Worm (Caenorhabditis elegans): ENCODE measurements around the gene flp-16.
A peak's percentile ranks its signal among the peaks of the same experiment; 100 is the strongest.

flp-16 gene

ce11 chrII:13199674-13200215 lies 35.4 kb upstream of the flp-16 start, which contains the start of gene btf-1 (continued):
- TF ChIP-seq zip-4 (GFP tag; optimal IDR thresholded peaks at IDR 0.05) = peak; percentile 61
- TF ChIP-seq lin-13 (GFP tag; optimal IDR thresholded peaks at IDR 0.05) = peak; percentile 9
- peak; percentile 93 for TF ChIP-seq nhr-71 (tag; optimal IDR thresholded peaks at IDR 0.05)
- TF ChIP-seq efl-1 (optimal IDR thresholded peaks at IDR 0.05) = peak; percentile 94 to 97
- TF ChIP-seq efl-1 (GFP tag; optimal IDR thresholded peaks at IDR 0.05 in 1 of 2) = peak; percentile 96 to 100
- no peak for TF ChIP-seq pqm-1 (tag; optimal IDR thresholded peaks at IDR 0.05)
- no peak for TF ChIP-seq nhr-28 (tag; optimal IDR thresholded peaks at IDR 0.05)
- no peak for TF ChIP-seq unc-62 (GFP tag; optimal IDR thresholded peaks at IDR 0.05)
- TF ChIP-seq aha-1 (tag; optimal IDR thresholded peaks at IDR 0.05) = peak; percentile 23
- TF ChIP-seq skn-1 (tag; optimal IDR thresholded peaks at IDR 0.05) = peak; percentile 28
- TF ChIP-seq aly-2 (tag; optimal IDR thresholded peaks at IDR 0.05) = peak; percentile 52
- TF ChIP-seq pag-3 (tag; optimal IDR thresholded peaks at IDR 0.05; ENCODE audit: borderline replicate concordance, insufficient read depth) = no peak
- TF ChIP-seq dpl-1 (GFP tag; optimal IDR thresholded peaks at IDR 0.05) = peak; percentile 94 to 95 (median 95)
- peak; percentile 43 for TF ChIP-seq zag-1 (tag; optimal IDR thresholded peaks at IDR 0.05)
- peak; percentile 86 for TF ChIP-seq ceh-88 (GFP tag; IDR thresholded peaks at IDR 0.05)
- peak; percentile 88 for TF ChIP-seq nhr-20 (tag; optimal IDR thresholded peaks at IDR 0.05)
- peak; percentile 78 for TF ChIP-seq elt-2 (tag; optimal IDR thresholded peaks at IDR 0.05)
- peak; percentile 45 for TF ChIP-seq hpl-2 (GFP tag; optimal IDR thresholded peaks at IDR 0.05)
- no peak for TF ChIP-seq hlh-17 (GFP tag; optimal IDR thresholded peaks at IDR 0.05; ENCODE audit: borderline replicate concordance)
- peak; percentile 71 for TF ChIP-seq sup-37 (GFP tag; optimal IDR thresholded peaks at IDR 0.05)
- peak; percentile 80 for TF ChIP-seq egl-13 (tag; optimal IDR thresholded peaks at IDR 0.05)
- no peak for TF ChIP-seq ceh-63 (GFP tag; optimal IDR thresholded peaks at IDR 0.05)
- peak; percentile 6 to 56 (median 32) for TF ChIP-seq ceh-82 (tag; optimal IDR thresholded peaks at IDR 0.05)
- peak; percentile 61 for TF ChIP-seq jun-1 (tag; optimal IDR thresholded peaks at IDR 0.05)
- no peak for TF ChIP-seq ets-5 (GFP tag; IDR thresholded peaks at IDR 0.05)
- TF ChIP-seq C34B4.2 (tag; optimal IDR thresholded peaks at IDR 0.05) = no peak
- no peak for TF ChIP-seq alr-1 (tag; optimal IDR thresholded peaks at IDR 0.05; ENCODE audit: borderline replicate concordance)
- TF ChIP-seq lin-14 (GFP tag; optimal IDR thresholded peaks at IDR 0.05) = peak; percentile 88
- peak; percentile 87 for TF ChIP-seq irx-1 (tag; optimal IDR thresholded peaks at IDR 0.05)
- peak in 1 of 2 experiments; percentile 85 for TF ChIP-seq ztf-11 (tag; optimal IDR thresholded peaks at IDR 0.05)
- peak; percentile 86 for TF ChIP-seq dsc-1 (tag; optimal IDR thresholded peaks at IDR 0.05)

- TF ChIP-seq grh-1 (GFP tag; IDR thresholded peaks at IDR 0.05) (no peak), efl-1 (optimal IDR thresholded peaks at IDR 0.05) (no peak), efl-1 (GFP tag; optimal IDR thresholded peaks at IDR 0.05 in 1 of 2) (peak in 1 of 2 experiments; percentile 29), snpc-4 (tag; optimal IDR thresholded peaks at IDR 0.05) (no peak), aly-2 (tag; optimal IDR thresholded peaks at IDR 0.05) (no peak), ceh-63 (GFP tag; optimal IDR thresholded peaks at IDR 0.05) (no peak), alr-1 (tag; optimal IDR thresholded peaks at IDR 0.05; ENCODE audit: borderline replicate concordance) (no peak), tbx-2 (tag; optimal IDR thresholded peaks at IDR 0.05) (no peak), ces-1 (GFP tag; optimal IDR thresholded peaks at IDR 0.05) (no peak)
Observed at ce11 chrII:13215792-13216191, 19.3 kb upstream of the flp-16 start, which contains the start of gene F15D4.2. Gene F15D4.2 (plus strand): TSS chrII:13216092.

- TF ChIP-seq dsc-1 (tag; optimal IDR thresholded peaks at IDR 0.05) (peak; percentile 64), unc-98 (GFP tag; IDR thresholded peaks at IDR 0.05) (no peak)
Observed at ce11 chrII:13219373-13219772, 15.7 kb upstream of the flp-16 start.

Data from whole organism, L1 larva.